Worm (Caenorhabditis elegans) whole organism, L3 larva: ENCODE measurements around the gene npl-4.1.
A peak's percentile ranks its signal among the peaks of the same experiment; 100 is the strongest.

ENCODE experiments used
- ZK546.5 ChIP-seq: sonication (generic microtip); optimal IDR thresholded peaks from 2 replicates; lab custom pipeline; 2017; ENCODE audit warnings: missing biosample characterization, missing genetic modification characterization
- ceh-28 ChIP-seq: fragments of 150-350 bp; optimal IDR thresholded peaks from 2 replicates; lab custom pipeline; 2014; ENCODE audit warnings: missing biosample characterization, missing genetic modification reagents, missing genetic modification characterization
- egl-5 ChIP-seq: fragments of 150-350 bp; optimal IDR thresholded peaks from 2 replicates; lab custom pipeline; 2017; ENCODE audit warnings: missing biosample characterization, missing genetic modification reagents, missing genetic modification characterization, inconsistent platforms
- fkh-10 ChIP-seq: sonication (generic microtip); optimal IDR thresholded peaks from 2 replicates; lab custom pipeline; 2017; ENCODE audit warnings: missing biosample characterization, missing genetic modification reagents, missing genetic modification characterization
- fos-1 ChIP-seq: fragments of 150-350 bp; optimal IDR thresholded peaks from 2 replicates; lab custom pipeline; 2014; ENCODE audit warnings: missing biosample characterization, missing genetic modification characterization
- jun-1 ChIP-seq: fragments of 150-350 bp; optimal IDR thresholded peaks from 2 replicates; lab custom pipeline; 2014; ENCODE audit warnings: missing biosample characterization, missing genetic modification reagents, missing genetic modification characterization
- lin-39 ChIP-seq: fragments of 150-350 bp; optimal IDR thresholded peaks from 2 replicates; lab custom pipeline; 2018; ENCODE audit warnings: missing biosample characterization, missing genetic modification reagents, missing genetic modification characterization
- nhr-28 ChIP-seq: fragments of 150-350 bp; optimal IDR thresholded peaks from 2 replicates; lab custom pipeline; 2014; ENCODE audit warnings: missing biosample characterization, missing genetic modification characterization
- snpc-4 ChIP-seq: fragments of 150-350 bp; optimal IDR thresholded peaks from 2 replicates; lab custom pipeline; 2014; ENCODE audit warnings: missing biosample characterization, missing genetic modification characterization
- unc-62 ChIP-seq: fragments of 150-350 bp; sonication (generic microtip); optimal IDR thresholded peaks from 4 replicates; lab custom pipeline; 2014; ENCODE audit warnings: missing biosample characterization, missing genetic modification reagents, missing genetic modification characterization

ce11 chrII:5594210-5594764 lies 36.9 kb upstream of the npl-4.1 start, which contains the start of gene ttc-4:
- TF ChIP-seq snpc-4 (tag; lab: Kevin White, UChicago) (peak; percentile 75), nhr-28 (tag; lab: Kevin White, UChicago) (no peak), ZK546.5 (no peak), fos-1 (tag; lab: Kevin White, UChicago) (no peak), egl-5 (tag; lab: Kevin White, UChicago) (no peak), fkh-10 (GFP tag; lab: Kevin White, UChicago) (no peak), ceh-28 (no peak), unc-62 (GFP tag; lab: Kevin White, UChicago) (no peak), lin-39 (no peak), jun-1 (tag; lab: Kevin White, UChicago) (no peak)
